Worm (Caenorhabditis elegans) whole organism, L3 larva: Measurements from ENCODE around the gene cpt-3.

Experiments
- R02D3.7 ChIP-seq: fragments of 150-350 bp; optimal IDR thresholded peaks from 2 replicates; lab custom pipeline; 2014; ENCODE audit warnings: missing biosample characterization, missing genetic modification characterization
- ZK546.5 ChIP-seq: sonication (generic microtip); optimal IDR thresholded peaks from 2 replicates; lab custom pipeline; 2017; ENCODE audit warnings: missing biosample characterization, missing genetic modification characterization
- aly-2 ChIP-seq: fragments of 150-350 bp; optimal IDR thresholded peaks from 2 replicates; lab custom pipeline; 2014; ENCODE audit warnings: missing biosample characterization, missing genetic modification characterization
- ama-1 ChIP-seq: fragments of 150-350 bp; optimal IDR thresholded peaks from 2 replicates; lab custom pipeline; 2018
- ceh-16 ChIP-seq: sonication (generic microtip); optimal IDR thresholded peaks from 2 replicates; lab custom pipeline; 2017; ENCODE audit warnings: missing biosample characterization, missing genetic modification characterization
- ceh-28 ChIP-seq: fragments of 150-350 bp; optimal IDR thresholded peaks from 2 replicates; lab custom pipeline; 2014; ENCODE audit warnings: missing biosample characterization, missing genetic modification reagents, missing genetic modification characterization
- ceh-9 ChIP-seq: sonication (generic microtip); optimal IDR thresholded peaks from 2 replicates; lab custom pipeline; 2018; ENCODE audit warnings: missing biosample characterization, missing genetic modification characterization
- egl-5 ChIP-seq: fragments of 150-350 bp; optimal IDR thresholded peaks from 2 replicates; lab custom pipeline; 2017; ENCODE audit warnings: missing biosample characterization, missing genetic modification reagents, missing genetic modification characterization, inconsistent platforms
- elt-1 ChIP-seq: fragments of 150-350 bp; optimal IDR thresholded peaks from 2 replicates; lab custom pipeline; 2014; ENCODE audit warnings: missing biosample characterization, missing genetic modification characterization
- elt-2 ChIP-seq: sonication (generic microtip); optimal IDR thresholded peaks from 2 replicates; lab custom pipeline; 2016; ENCODE audit warnings: missing genetic modification reagents, mild to moderate bottlenecking, missing genetic modification characterization, missing compliant biosample characterization
- elt-3 ChIP-seq, 3 experiments: fragments of 150-350 bp in 1 of 3; sonication (generic microtip) in 2 of 3; optimal IDR thresholded peaks; 2 replicates in 2 of 3; 4 replicates in 1 of 3; lab custom pipeline; 2014 to 2017; ENCODE audit warnings: missing biosample characterization in 3 of 3, missing genetic modification characterization in 3 of 3
- fkh-10 ChIP-seq: sonication (generic microtip); optimal IDR thresholded peaks from 2 replicates; lab custom pipeline; 2017; ENCODE audit warnings: missing biosample characterization, missing genetic modification reagents, missing genetic modification characterization
- fkh-2 ChIP-seq: fragments of 150-350 bp; optimal IDR thresholded peaks from 2 replicates; lab custom pipeline; 2014; ENCODE audit warnings: missing biosample characterization, missing genetic modification reagents, missing genetic modification characterization
- fos-1 ChIP-seq: fragments of 150-350 bp; optimal IDR thresholded peaks from 2 replicates; lab custom pipeline; 2014; ENCODE audit warnings: missing biosample characterization, missing genetic modification characterization
- hmg-11 ChIP-seq: sonication (generic microtip); optimal IDR thresholded peaks from 2 replicates; lab custom pipeline; 2016; ENCODE audit warnings: missing genetic modification characterization, missing compliant biosample characterization
- lin-15B ChIP-seq: fragments of 150-350 bp; optimal IDR thresholded peaks from 2 replicates; lab custom pipeline; 2014; ENCODE audit warnings: missing biosample characterization, missing genetic modification characterization
- lin-39 ChIP-seq: fragments of 150-350 bp; optimal IDR thresholded peaks from 2 replicates; lab custom pipeline; 2018; ENCODE audit warnings: missing biosample characterization, missing genetic modification reagents, missing genetic modification characterization
- lsy-12 ChIP-seq: sonication (generic microtip); optimal IDR thresholded peaks from 2 replicates; lab custom pipeline; 2016; ENCODE audit warnings: mild to moderate bottlenecking, missing genetic modification characterization, missing compliant biosample characterization
- mdl-1 ChIP-seq: fragments of 150-350 bp; optimal IDR thresholded peaks from 2 replicates; lab custom pipeline; 2014; ENCODE audit warnings: missing biosample characterization, missing genetic modification characterization
- mml-1 ChIP-seq: fragments of 150-350 bp; sonication (generic microtip); optimal IDR thresholded peaks from 3 replicates; lab custom pipeline; 2014; ENCODE audit warnings: missing biosample characterization, missing genetic modification characterization
- nfya-1 ChIP-seq: sonication (generic microtip); optimal IDR thresholded peaks from 2 replicates; lab custom pipeline; 2017; ENCODE audit warnings: missing genetic modification characterization, mild to moderate bottlenecking, missing compliant biosample characterization, antibody characterized with exemption, moderate library complexity; ENCODE audit not compliant: insufficient read depth
- nhr-11 ChIP-seq: fragments of 150-350 bp; optimal IDR thresholded peaks from 2 replicates; lab custom pipeline; 2014; ENCODE audit warnings: missing biosample characterization, missing genetic modification characterization
- nhr-12 ChIP-seq: fragments of 150-350 bp; optimal IDR thresholded peaks from 2 replicates; lab custom pipeline; 2014; ENCODE audit warnings: missing biosample characterization, missing genetic modification characterization
- nhr-23 ChIP-seq: fragments of 150-350 bp; optimal IDR thresholded peaks from 2 replicates; lab custom pipeline; 2014; ENCODE audit warnings: missing biosample characterization, missing genetic modification reagents, missing genetic modification characterization
- nhr-25 ChIP-seq: sonication (generic microtip); optimal IDR thresholded peaks from 2 replicates; lab custom pipeline; 2017; ENCODE audit warnings: missing biosample characterization, missing genetic modification characterization
- nhr-28 ChIP-seq: fragments of 150-350 bp; optimal IDR thresholded peaks from 2 replicates; lab custom pipeline; 2014; ENCODE audit warnings: missing biosample characterization, missing genetic modification characterization
- nhr-43 ChIP-seq: sonication (generic microtip); optimal IDR thresholded peaks from 2 replicates; lab custom pipeline; 2016; ENCODE audit warnings: mild to moderate bottlenecking, missing genetic modification characterization, missing compliant biosample characterization; ENCODE audit not compliant: poor library complexity, severe bottlenecking
- nhr-67 ChIP-seq: fragments of 150-350 bp; optimal IDR thresholded peaks from 2 replicates; lab custom pipeline; 2014; ENCODE audit warnings: missing biosample characterization, missing genetic modification characterization
- nhr-76 ChIP-seq: fragments of 150-350 bp; sonication (generic microtip); optimal IDR thresholded peaks from 5 replicates; lab custom pipeline; 2014; ENCODE audit warnings: missing biosample characterization, missing genetic modification characterization
- nhr-77 ChIP-seq: fragments of 150-350 bp; optimal IDR thresholded peaks from 2 replicates; lab custom pipeline; 2014; ENCODE audit warnings: missing biosample characterization, missing genetic modification characterization
- pha-4 ChIP-seq: fragments of 150-350 bp; optimal IDR thresholded peaks from 2 replicates; lab custom pipeline; 2014; ENCODE audit warnings: missing biosample characterization, missing genetic modification reagents, missing genetic modification characterization
- pqm-1 ChIP-seq: fragments of 150-350 bp; optimal IDR thresholded peaks from 2 replicates; lab custom pipeline; 2017; ENCODE audit warnings: missing biosample characterization, missing genetic modification characterization, inconsistent platforms
- sea-2 ChIP-seq: fragments of 150-350 bp; sonication (generic microtip); optimal IDR thresholded peaks from 4 replicates; lab custom pipeline; 2014; ENCODE audit warnings: missing biosample characterization, missing genetic modification reagents, missing genetic modification characterization
- skn-1 ChIP-seq: fragments of 150-350 bp; optimal IDR thresholded peaks from 2 replicates; lab custom pipeline; 2014; ENCODE audit warnings: missing biosample characterization, missing genetic modification characterization
- snpc-4 ChIP-seq: fragments of 150-350 bp; optimal IDR thresholded peaks from 2 replicates; lab custom pipeline; 2014; ENCODE audit warnings: missing biosample characterization, missing genetic modification characterization
- tbx-2 ChIP-seq: sonication (generic microtip); optimal IDR thresholded peaks from 2 replicates; lab custom pipeline; 2016; ENCODE audit warnings: mild to moderate bottlenecking, missing genetic modification characterization, missing compliant biosample characterization
- unc-62 ChIP-seq: fragments of 150-350 bp; sonication (generic microtip); optimal IDR thresholded peaks from 4 replicates; lab custom pipeline; 2014; ENCODE audit warnings: missing biosample characterization, missing genetic modification reagents, missing genetic modification characterization
- zag-1 ChIP-seq: fragments of 150-350 bp; optimal IDR thresholded peaks from 2 replicates; lab custom pipeline; 2014; ENCODE audit warnings: missing biosample characterization, missing genetic modification characterization
- ztf-11 ChIP-seq: fragments of 150-350 bp; optimal IDR thresholded peaks from 2 replicates; lab custom pipeline; 2014; ENCODE audit warnings: missing biosample characterization, missing genetic modification characterization
- ztf-4 ChIP-seq: fragments of 150-350 bp; optimal IDR thresholded peaks from 2 replicates; lab custom pipeline; 2014; ENCODE audit warnings: missing biosample characterization, missing genetic modification characterization

Gene cpt-3

DNA sequence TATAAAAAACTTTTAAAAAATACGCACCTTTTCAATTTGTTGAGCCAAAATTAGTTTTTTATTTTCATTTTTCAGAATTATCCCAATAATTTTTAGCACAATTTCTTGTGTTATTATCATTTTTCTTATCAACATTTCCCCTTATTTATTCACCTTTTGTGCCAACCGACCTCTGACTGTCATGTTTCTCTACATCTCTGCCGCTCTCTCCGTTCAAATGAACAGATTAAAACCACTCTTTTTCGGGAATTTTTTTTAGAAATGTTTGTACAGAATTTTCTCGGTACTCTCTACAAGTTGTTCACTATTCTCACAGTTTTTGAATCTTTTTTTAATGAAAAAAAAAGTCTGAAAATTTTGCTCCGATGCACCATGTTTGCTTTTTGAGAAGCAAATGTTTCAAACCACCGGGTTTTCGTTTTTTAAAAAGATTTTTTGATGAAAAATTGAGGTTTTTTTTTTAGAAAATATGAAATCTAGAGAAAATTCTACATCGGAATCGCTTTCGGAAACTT is 41.1 kb downstream of the cpt-3 start, which contains the start of gene frl-1:
frl-1 (plus strand) TSS at position 465 of the 515 bp plus-strand sequence.
- TF ChIP-seq fkh-2 (no peak), ztf-11 (no peak), nhr-28 (tag; lab: Kevin White, UChicago) (no peak), snpc-4 (no peak), zag-1 (tag; lab: Kevin White, UChicago) (no peak), elt-2 (peak; percentile 68), ceh-16 (tag; lab: Kevin White, UChicago) (no peak), tbx-2 (tag; lab: Kevin White, UChicago) (no peak), ama-1 (lab: Kevin White, UChicago) (no peak), egl-5 (tag; lab: Kevin White, UChicago) (no peak), ceh-9 (tag; lab: Kevin White, UChicago) (no peak), nhr-43 (tag; lab: Kevin White, UChicago) (no peak), pqm-1 (peak; percentile 18), nhr-12 (no peak), pha-4 (tag; lab: Kevin White, UChicago) (peak; percentile 68), nhr-67 (no peak), ZK546.5 (tag; lab: Kevin White, UChicago) (no peak)

DNA sequence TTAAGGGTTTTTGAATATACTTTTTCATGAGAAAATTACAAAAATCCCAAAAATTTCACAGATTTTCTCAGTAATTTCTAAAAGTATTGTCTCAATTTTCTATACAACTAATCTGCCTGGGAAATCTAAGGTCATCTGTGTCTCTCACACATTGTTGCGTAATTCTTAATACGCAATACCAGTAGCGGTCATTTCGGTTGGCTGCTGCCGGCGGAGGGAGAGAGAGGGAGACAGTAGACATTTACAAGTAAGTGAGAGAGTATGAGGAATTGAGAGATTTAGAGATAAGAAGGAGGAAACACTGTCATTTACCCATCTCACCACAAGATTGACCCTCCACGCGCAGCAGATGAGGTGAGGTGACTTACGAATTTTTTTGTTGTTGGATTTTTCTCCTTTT is 43.3 kb downstream of the cpt-3 start:
- peak; percentile 4 for TF ChIP-seq hmg-11 (tag; lab: Kevin White, UChicago)
- TF ChIP-seq lin-39 (tag; lab: Kevin White, UChicago) = no peak
- TF ChIP-seq nhr-25 (tag; lab: Kevin White, UChicago) = peak; percentile 51
- no peak for TF ChIP-seq nhr-67
- TF ChIP-seq nhr-23 (tag; lab: Kevin White, UChicago) = peak; percentile 59

DNA sequence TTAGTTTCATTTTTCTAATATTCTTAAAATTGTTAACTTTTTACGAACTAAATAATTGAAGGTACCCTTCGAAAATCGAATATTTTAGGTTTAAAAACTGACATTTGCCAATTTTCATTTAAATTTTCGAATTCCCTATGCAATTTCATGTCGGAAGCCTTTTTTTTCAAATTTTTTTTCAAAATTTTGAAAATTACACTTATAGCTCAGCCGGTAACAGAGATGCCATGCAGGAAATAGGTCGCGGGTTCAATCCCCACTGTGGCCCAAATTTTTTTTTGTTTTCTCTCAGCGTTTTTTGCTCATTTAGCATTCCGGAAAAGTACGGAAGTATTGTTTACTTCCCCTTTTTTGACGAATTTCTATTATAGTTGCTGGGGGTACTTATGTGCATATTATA is 46.8 kb downstream of the cpt-3 start:
- TF ChIP-seq mdl-1 (tag; lab: Kevin White, UChicago) = no peak
- no peak for TF ChIP-seq fkh-2
- no peak for TF ChIP-seq sea-2 (GFP tag; lab: Kevin White, UChicago)
- TF ChIP-seq fos-1 (tag; lab: Kevin White, UChicago) = no peak
- no peak for TF ChIP-seq R02D3.7 (tag; lab: Kevin White, UChicago)
- TF ChIP-seq ZK546.5 (tag; lab: Kevin White, UChicago) = no peak
- no peak for TF ChIP-seq egl-5 (tag; lab: Kevin White, UChicago)
- no peak for TF ChIP-seq ama-1 (lab: Kevin White, UChicago)
- no peak for TF ChIP-seq skn-1 (tag; lab: Kevin White, UChicago)
- TF ChIP-seq zag-1 (tag; lab: Kevin White, UChicago) = no peak
- TF ChIP-seq nhr-43 (tag; lab: Kevin White, UChicago) = no peak
- TF ChIP-seq unc-62 (GFP tag; lab: Kevin White, UChicago) = no peak
- no peak for TF ChIP-seq elt-2
- no peak for TF ChIP-seq ceh-9 (tag; lab: Kevin White, UChicago)
- TF ChIP-seq lin-15B = no peak
- no peak for TF ChIP-seq mml-1 (tag; lab: Kevin White, UChicago)
- no peak for TF ChIP-seq nhr-25 (tag; lab: Kevin White, UChicago)
- TF ChIP-seq nhr-77 (tag; lab: Kevin White, UChicago) = no peak
- TF ChIP-seq pqm-1 = no peak
- TF ChIP-seq, all 47 proteins: peak for 0

DNA sequence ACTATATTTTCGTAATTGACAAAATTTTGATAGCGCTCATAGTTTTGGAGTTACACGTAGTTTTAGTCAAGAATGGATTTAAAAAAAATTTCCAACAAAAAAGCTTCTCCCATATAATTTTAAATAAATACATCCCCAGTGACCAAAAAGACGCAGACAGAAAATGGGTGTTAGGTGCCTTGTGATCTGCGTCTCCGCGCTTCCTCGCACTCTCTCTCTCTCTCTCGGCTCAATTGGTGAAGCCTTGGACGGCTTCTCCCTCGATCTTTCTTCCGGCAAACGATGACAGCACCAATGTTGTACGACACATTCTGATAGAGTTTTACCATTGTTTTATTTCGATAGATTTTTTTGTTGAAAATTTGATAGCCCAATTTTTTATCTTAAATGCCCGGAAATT is 47.4 kb downstream of the cpt-3 start:
- TF ChIP-seq aly-2 = no peak
- no peak for TF ChIP-seq fos-1 (tag; lab: Kevin White, UChicago)
- TF ChIP-seq ama-1 (lab: Kevin White, UChicago) = no peak
- no peak for TF ChIP-seq nhr-76
- no peak for TF ChIP-seq ceh-9 (tag; lab: Kevin White, UChicago)
- peak; percentile 45 for TF ChIP-seq nfya-1 (tag; lab: Kevin White, UChicago)
- TF ChIP-seq nhr-77 (tag; lab: Kevin White, UChicago) = no peak
- TF ChIP-seq elt-2 = no peak
- TF ChIP-seq lin-39 (tag; lab: Kevin White, UChicago) = peak; percentile 33
- no peak for TF ChIP-seq nhr-11 (tag; lab: Kevin White, UChicago)
- no peak for TF ChIP-seq lsy-12 (tag; lab: Kevin White, UChicago)
- TF ChIP-seq skn-1 (tag; lab: Kevin White, UChicago) = no peak
- no peak for TF ChIP-seq ZK546.5 (tag; lab: Kevin White, UChicago)
- no peak for TF ChIP-seq elt-1 (tag; lab: Kevin White, UChicago)
- TF ChIP-seq fkh-10 (GFP tag; lab: Kevin White, UChicago) = no peak
- TF ChIP-seq fkh-2 = no peak
- no peak for TF ChIP-seq zag-1 (tag; lab: Kevin White, UChicago)
- no peak for TF ChIP-seq mml-1 (tag; lab: Kevin White, UChicago)
- peak; percentile 52 for TF ChIP-seq hmg-11 (tag; lab: Kevin White, UChicago)
- TF ChIP-seq lin-15B = no peak
- TF ChIP-seq mdl-1 (tag; lab: Kevin White, UChicago) = no peak
- TF ChIP-seq ztf-4 (tag; lab: Kevin White, UChicago) = no peak
- no peak for TF ChIP-seq elt-3 (tag; optimal IDR thresholded peaks at IDR 0.05; lab: Kevin White, UChicago)
- no peak for TF ChIP-seq snpc-4
- no peak for TF ChIP-seq ceh-28 (tag; lab: Kevin White, UChicago)
- no peak for TF ChIP-seq pqm-1
- TF ChIP-seq, all 47 proteins: peak for 3
